Worm (Caenorhabditis elegans) whole organism, late embryonic: ENCODE results near the gene nhr-206.

ENCODE experiments used
- C08G9.2 ChIP-seq: sonication (generic microtip); optimal IDR thresholded peaks from 2 replicates; lab custom pipeline; 2016; ENCODE audit warnings: mild to moderate bottlenecking, missing genetic modification characterization, moderate library complexity, missing compliant biosample characterization
- F13H6.1 ChIP-seq: sonication (generic microtip); optimal IDR thresholded peaks from 2 replicates; lab custom pipeline; 2016; ENCODE audit warnings: missing genetic modification characterization, missing compliant biosample characterization
- Y22D7AL.16 ChIP-seq: sonication (generic microtip); optimal IDR thresholded peaks from 2 replicates; lab custom pipeline; 2016; ENCODE audit warnings: missing genetic modification characterization, missing compliant biosample characterization
- ama-1 ChIP-seq: fragments of 150-350 bp; optimal IDR thresholded peaks from 2 replicates; lab custom pipeline; 2014
- ceh-14 ChIP-seq: sonication (generic microtip); optimal IDR thresholded peaks from 2 replicates; lab custom pipeline; 2016; ENCODE audit warnings: missing genotype, missing genetic modification characterization, missing compliant biosample characterization
- ceh-2 ChIP-seq: sonication (generic microtip); optimal IDR thresholded peaks from 2 replicates; lab custom pipeline; 2016; ENCODE audit warnings: missing genotype, missing genetic modification characterization, missing compliant biosample characterization
- ceh-31 ChIP-seq: sonication (generic microtip); optimal IDR thresholded peaks from 2 replicates; lab custom pipeline; 2016; ENCODE audit warnings: missing genetic modification characterization, missing compliant biosample characterization
- ceh-34 ChIP-seq: sonication (generic microtip); optimal IDR thresholded peaks from 2 replicates; lab custom pipeline; 2016; ENCODE audit warnings: mild to moderate bottlenecking, missing genetic modification characterization, missing compliant biosample characterization
- ceh-45 ChIP-seq: fragments of 200-800 bp; sonication (Bioruptor generic); IDR thresholded peaks from 2 replicates; pipeline ENCODE4 v1.3.6; 2022; ENCODE audit warnings: missing genetic modification reagents, missing genetic modification characterization, missing compliant biosample characterization
- ceh-6 ChIP-seq: fragments of 200-800 bp; sonication (Bioruptor generic); optimal IDR thresholded peaks from 2 replicates; lab custom pipeline; 2018; ENCODE audit warnings: mild to moderate bottlenecking, missing genetic modification characterization, missing compliant biosample characterization
- dmd-4 ChIP-seq: sonication (generic microtip); optimal IDR thresholded peaks from 2 replicates; lab custom pipeline; 2016; ENCODE audit warnings: borderline replicate concordance, missing genetic modification characterization, missing compliant biosample characterization
- dve-1 ChIP-seq: sonication (generic microtip); optimal IDR thresholded peaks from 2 replicates; lab custom pipeline; 2017; ENCODE audit warnings: antibody characterized with exemption, mild to moderate bottlenecking, missing genetic modification characterization, missing compliant biosample characterization
- elt-2 ChIP-seq: sonication (generic microtip); optimal IDR thresholded peaks from 2 replicates; lab custom pipeline; 2016; ENCODE audit warnings: missing genetic modification reagents, missing genetic modification characterization, missing compliant biosample characterization
- elt-4 ChIP-seq: sonication (generic microtip); optimal IDR thresholded peaks from 2 replicates; lab custom pipeline; 2016; ENCODE audit warnings: missing genetic modification characterization, missing compliant biosample characterization
- ets-4 ChIP-seq: sonication (generic microtip); optimal IDR thresholded peaks from 2 replicates; lab custom pipeline; 2016; ENCODE audit warnings: missing genetic modification characterization, missing compliant biosample characterization
- eyg-1 ChIP-seq: sonication (generic microtip); optimal IDR thresholded peaks from 2 replicates; lab custom pipeline; 2016; ENCODE audit warnings: missing genotype, missing genetic modification characterization, missing compliant biosample characterization
- fkh-6 ChIP-seq: sonication (generic microtip); optimal IDR thresholded peaks from 2 replicates; lab custom pipeline; 2016; ENCODE audit warnings: missing genetic modification characterization, missing compliant biosample characterization
- gmeb-2 ChIP-seq: sonication (generic microtip); optimal IDR thresholded peaks from 2 replicates; lab custom pipeline; 2016; ENCODE audit warnings: missing genetic modification characterization, inconsistent platforms, missing compliant biosample characterization
- hlh-13 ChIP-seq: fragments of 200-800 bp; sonication (Bioruptor generic); optimal IDR thresholded peaks from 2 replicates; lab custom pipeline; 2018; ENCODE audit warnings: mild to moderate bottlenecking, missing genetic modification characterization, missing compliant biosample characterization
- hlh-15 ChIP-seq: sonication (generic microtip); optimal IDR thresholded peaks from 2 replicates; lab custom pipeline; 2016; ENCODE audit warnings: missing genetic modification characterization, missing compliant biosample characterization
- hlh-30 ChIP-seq: sonication (generic microtip); optimal IDR thresholded peaks from 2 replicates; lab custom pipeline; 2017; ENCODE audit warnings: antibody characterized with exemption, missing genetic modification characterization, missing compliant biosample characterization; ENCODE audit not compliant: insufficient read depth
- hlh-6 ChIP-seq: sonication (generic microtip); optimal IDR thresholded peaks from 2 replicates; lab custom pipeline; 2016; ENCODE audit warnings: missing genotype, missing genetic modification characterization, missing compliant biosample characterization
- lim-6 ChIP-seq: sonication (generic microtip); optimal IDR thresholded peaks from 2 replicates; lab custom pipeline; 2016; ENCODE audit warnings: missing genetic modification characterization, missing compliant biosample characterization
- mec-3 ChIP-seq: sonication (generic microtip); optimal IDR thresholded peaks from 2 replicates; lab custom pipeline; 2016; ENCODE audit warnings: borderline replicate concordance, missing genetic modification characterization, missing compliant biosample characterization
- odd-2 ChIP-seq: sonication (generic microtip); optimal IDR thresholded peaks from 2 replicates; lab custom pipeline; 2017; ENCODE audit warnings: antibody characterized with exemption, mild to moderate bottlenecking, missing genetic modification characterization, missing compliant biosample characterization
- pha-2 ChIP-seq: sonication (generic microtip); optimal IDR thresholded peaks from 2 replicates; lab custom pipeline; 2017; ENCODE audit warnings: mild to moderate bottlenecking, missing genetic modification characterization, missing compliant biosample characterization
- syd-9 ChIP-seq: sonication (generic microtip); optimal IDR thresholded peaks from 2 replicates; lab custom pipeline; 2016; ENCODE audit warnings: mild to moderate bottlenecking, missing genetic modification characterization, moderate library complexity, missing compliant biosample characterization
- ttx-3 ChIP-seq: sonication (generic microtip); optimal IDR thresholded peaks from 2 replicates; lab custom pipeline; 2016; ENCODE audit warnings: missing genetic modification reagents, missing genetic modification characterization, missing compliant biosample characterization
- unc-3 ChIP-seq, 2 experiments: fragments of 200-800 bp in 1 of 2; sonication (Bioruptor generic) in 1 of 2; sonication (generic microtip) in 1 of 2; conservative IDR thresholded peaks in 1 of 2; optimal IDR thresholded peaks in 1 of 2; 2 replicates each; pipeline versions ENCODE4 v1.3.6 to Lab custom; 2016 to 2022; ENCODE audit warnings: missing compliant biosample characterization in 2 of 2, missing genetic modification characterization in 2 of 2, missing genetic modification reagents in 1 of 2
- unc-55 ChIP-seq: sonication (generic microtip); optimal IDR thresholded peaks from 2 replicates; lab custom pipeline; 2017; ENCODE audit warnings: missing biosample characterization, missing genetic modification reagents, missing genetic modification characterization
- unc-86 ChIP-seq: sonication (generic microtip); optimal IDR thresholded peaks from 2 replicates; lab custom pipeline; 2016; ENCODE audit warnings: missing genetic modification characterization, missing compliant biosample characterization
- zip-5 ChIP-seq: sonication (generic microtip); optimal IDR thresholded peaks from 2 replicates; lab custom pipeline; 2016; ENCODE audit warnings: missing genetic modification characterization, missing compliant biosample characterization
- ztf-16 ChIP-seq: sonication (generic microtip); optimal IDR thresholded peaks from 2 replicates; lab custom pipeline; 2017; ENCODE audit warnings: missing genetic modification characterization, missing compliant biosample characterization

nhr-206 gene

ce11 chrV:12088773-12089172 lies 3.0 kb upstream of the nhr-206 start, which contains the start of gene R07B7.12:
R07B7.12 (plus strand) TSS chrV:12089073.
- no peak for TF ChIP-seq elt-2 (tag; lab: Kevin White, UChicago)
- no peak for TF ChIP-seq ceh-14 (tag; lab: Kevin White, UChicago)
- no peak for TF ChIP-seq dve-1 (tag; lab: Kevin White, UChicago)
- TF ChIP-seq ztf-16 (tag; lab: Kevin White, UChicago) = no peak
- no peak for TF ChIP-seq unc-55 (GFP tag; lab: Kevin White, UChicago)
- TF ChIP-seq ama-1 = no peak
- no peak for TF ChIP-seq ttx-3 (tag; lab: Kevin White, UChicago)
- no peak for TF ChIP-seq hlh-30 (tag; lab: Kevin White, UChicago)
- no peak for TF ChIP-seq unc-86 (tag; lab: Kevin White, UChicago)
- TF ChIP-seq ceh-34 (tag; lab: Kevin White, UChicago) = no peak
- no peak for TF ChIP-seq elt-4 (tag; lab: Kevin White, UChicago)
- no peak for TF ChIP-seq ceh-2
- no peak for TF ChIP-seq lim-6 (tag; lab: Kevin White, UChicago)
- TF ChIP-seq hlh-6 (tag; lab: Kevin White, UChicago) = no peak
- TF ChIP-seq ceh-31 (tag; lab: Kevin White, UChicago) = no peak
- no peak for TF ChIP-seq C08G9.2 (tag; lab: Kevin White, UChicago)
- TF ChIP-seq ceh-6 = no peak
- no peak for TF ChIP-seq hlh-15 (tag; lab: Kevin White, UChicago)
- no peak for TF ChIP-seq hlh-13 (GFP tag; lab: Kevin White, UChicago)

- TF ChIP-seq hlh-13 (GFP tag; lab: Kevin White, UChicago) = no peak
- no peak for TF ChIP-seq unc-3 (GFP tag; conservative IDR thresholded peaks at IDR 0.05; lab: Robert Waterston, UW)
- TF ChIP-seq unc-3 (tag; optimal IDR thresholded peaks at IDR 0.05; lab: Kevin White, UChicago) = no peak
- no peak for TF ChIP-seq ceh-34 (tag; lab: Kevin White, UChicago)
- no peak for TF ChIP-seq zip-5
- TF ChIP-seq, all 69 proteins: peak for 0
Observed at ce11 chrV:12094030-12094429, 2.2 kb downstream of the nhr-206 start, which contains the start of gene nhr-208. nhr-208 (plus strand) TSS chrV:12094317.

ce11 chrV:12095865-12096264 lies 4.1 kb downstream of the nhr-206 start, which contains the start of gene nhr-207:
nhr-207 (plus strand) TSS chrV:12096146.
- TF ChIP-seq ceh-14 (tag; lab: Kevin White, UChicago) (no peak), elt-4 (tag; lab: Kevin White, UChicago) (no peak), pha-2 (no peak), ceh-34 (tag; lab: Kevin White, UChicago) (no peak), ceh-45 (GFP tag; lab: Robert Waterston, UW) (no peak), elt-2 (tag; lab: Kevin White, UChicago) (no peak), ceh-2 (no peak), ttx-3 (tag; lab: Kevin White, UChicago) (no peak), unc-3 (GFP tag; conservative IDR thresholded peaks at IDR 0.05; lab: Robert Waterston, UW) (no peak), unc-3 (tag; optimal IDR thresholded peaks at IDR 0.05; lab: Kevin White, UChicago) (no peak), F13H6.1 (tag; lab: Kevin White, UChicago) (no peak), dmd-4 (tag; lab: Kevin White, UChicago) (no peak), odd-2 (tag; lab: Kevin White, UChicago) (no peak)

ce11 chrV:12098123-12098522 lies 6.3 kb downstream of the nhr-206 start, which contains the start of gene nhr-209:
nhr-209 (plus strand) TSS chrV:12098149.
- TF ChIP-seq fkh-6 (tag; lab: Kevin White, UChicago) (no peak), ama-1 (no peak), ets-4 (tag; lab: Kevin White, UChicago) (no peak), Y22D7AL.16 (no peak), ztf-16 (tag; lab: Kevin White, UChicago) (no peak), eyg-1 (no peak), mec-3 (tag; lab: Kevin White, UChicago) (no peak), lim-6 (tag; lab: Kevin White, UChicago) (no peak), syd-9 (tag; lab: Kevin White, UChicago) (no peak), gmeb-2 (tag; lab: Kevin White, UChicago) (no peak), hlh-13 (GFP tag; lab: Kevin White, UChicago) (no peak)
- TF ChIP-seq, all 69 proteins: peak for 0
